Fruit fly (Drosophila melanogaster) whole organism, embryonic: ENCODE data around the gene pall.

Source experiments
- Bdp1 ChIP-seq: fragments of 200-800 bp; sonication (Bioruptor generic); optimal IDR thresholded peaks from 3 replicates; lab custom pipeline; 2016; ENCODE audit warnings: missing biosample characterization, missing genetic modification characterization
- CG10654 ChIP-seq: fragments of 200-800 bp; sonication (Bioruptor generic); optimal IDR thresholded peaks from 2 replicates; lab custom pipeline; 2016; ENCODE audit warnings: missing biosample characterization, missing genetic modification characterization
- CG12236 ChIP-seq: fragments of 200-800 bp; sonication (Bioruptor generic); optimal IDR thresholded peaks from 2 replicates; lab custom pipeline; 2016; ENCODE audit warnings: missing biosample characterization, missing genetic modification characterization
- CG13287 ChIP-seq: fragments of 200-800 bp; sonication (Bioruptor generic); IDR thresholded peaks from 2 replicates; pipeline ENCODE4 v1.3.6; 2022; ENCODE audit warnings: missing biosample characterization, missing genetic modification characterization; ENCODE audit not compliant: partially characterized antibody
- CG14014 ChIP-seq: fragments of 200-800 bp; sonication (Bioruptor generic); IDR thresholded peaks from 2 replicates; pipeline ENCODE4 v1.3.6; 2022; ENCODE audit warnings: missing biosample characterization, missing genetic modification characterization
- CG15011 ChIP-seq: fragments of 200-800 bp; sonication (Bioruptor generic); optimal IDR thresholded peaks from 3 replicates; lab custom pipeline; 2018; ENCODE audit warnings: missing biosample characterization, mild to moderate bottlenecking, missing genetic modification characterization
- CG15269 ChIP-seq: fragments of 200-800 bp; sonication (Bioruptor generic); optimal IDR thresholded peaks from 2 replicates; lab custom pipeline; 2018; ENCODE audit warnings: missing biosample characterization, mild to moderate bottlenecking, missing genetic modification characterization, moderate library complexity
- CG15696 ChIP-seq: fragments of 200-800 bp; sonication (Bioruptor generic); optimal IDR thresholded peaks from 2 replicates; lab custom pipeline; 2019; ENCODE audit warnings: missing biosample characterization, mild to moderate bottlenecking, missing genetic modification characterization, moderate library complexity
- CG1603 ChIP-seq: fragments of 200-800 bp; sonication (Bioruptor generic); optimal IDR thresholded peaks from 2 replicates; lab custom pipeline; 2019; ENCODE audit warnings: missing biosample characterization, mild to moderate bottlenecking, missing genetic modification characterization, moderate library complexity
- CG1647 ChIP-seq: fragments of 200-800 bp; sonication (Bioruptor generic); optimal IDR thresholded peaks from 3 replicates; lab custom pipeline; 2016; ENCODE audit warnings: missing biosample characterization, missing genetic modification characterization
- CG17186 ChIP-seq: fragments of 200-800 bp; sonication (Bioruptor generic); optimal IDR thresholded peaks from 3 replicates; lab custom pipeline; 2017; ENCODE audit warnings: missing biosample characterization, missing genetic modification reagents, missing genetic modification characterization
- CG18011 ChIP-seq: fragments of 200-800 bp; sonication (Bioruptor generic); optimal IDR thresholded peaks from 2 replicates; lab custom pipeline; 2017; ENCODE audit warnings: missing biosample characterization, missing genetic modification characterization, mild to moderate bottlenecking, moderate library complexity, missing genotype
- CG33213 ChIP-seq: fragments of 200-800 bp; sonication (Bioruptor generic); optimal IDR thresholded peaks from 3 replicates; lab custom pipeline; 2016; ENCODE audit warnings: missing biosample characterization, missing genetic modification characterization
- CG4328 ChIP-seq: fragments of 200-800 bp; sonication (Bioruptor generic); optimal IDR thresholded peaks from 3 replicates; lab custom pipeline; 2017; ENCODE audit warnings: missing biosample characterization, missing genetic modification reagents, missing genetic modification characterization
- CG4424 ChIP-seq: fragments of 200-800 bp; sonication (Bioruptor generic); optimal IDR thresholded peaks from 3 replicates; lab custom pipeline; 2016; ENCODE audit warnings: missing biosample characterization, missing genetic modification characterization
- CG6765 ChIP-seq: fragments of 200-800 bp; sonication (Bioruptor generic); optimal IDR thresholded peaks from 3 replicates; lab custom pipeline; 2017; ENCODE audit warnings: missing biosample characterization, mild to moderate bottlenecking, missing genetic modification characterization
- CG7745 ChIP-seq: fragments of 200-800 bp; sonication (Bioruptor generic); optimal IDR thresholded peaks from 2 replicates; lab custom pipeline; 2018; ENCODE audit warnings: missing biosample characterization, mild to moderate bottlenecking, missing genetic modification characterization, moderate library complexity
- CG7963 ChIP-seq: fragments of 200-800 bp; sonication (Bioruptor generic); IDR thresholded peaks from 3 replicates; pipeline ENCODE4 v1.3.6; 2022; ENCODE audit warnings: missing biosample characterization, missing genetic modification characterization; ENCODE audit not compliant: partially characterized antibody
- CG7987 ChIP-seq: fragments of 200-800 bp; sonication (Bioruptor generic); optimal IDR thresholded peaks from 2 replicates; lab custom pipeline; 2018; ENCODE audit warnings: missing biosample characterization, mild to moderate bottlenecking, missing genetic modification characterization, moderate library complexity
- CG8290 ChIP-seq, 3 experiments: fragments of 200-800 bp; sonication (Bioruptor generic); optimal IDR thresholded peaks; 2 replicates each; lab custom pipeline; 2016 to 2019; ENCODE audit warnings: missing biosample characterization in 3 of 3, missing genetic modification characterization in 3 of 3, mild to moderate bottlenecking in 2 of 3, moderate library complexity in 1 of 3
- CG9609 ChIP-seq: fragments of 200-800 bp; sonication (Bioruptor generic); optimal IDR thresholded peaks from 3 replicates; lab custom pipeline; 2016; ENCODE audit warnings: missing biosample characterization, missing genetic modification characterization
- CG9932 ChIP-seq: fragments of 200-800 bp; sonication (Bioruptor generic); IDR thresholded peaks from 2 replicates; pipeline ENCODE4 v1.3.6; 2022; ENCODE audit warnings: missing biosample characterization, missing genetic modification characterization
- CTCF ChIP-seq: fragments of 200-800 bp; sonication (Bioruptor generic); optimal IDR thresholded peaks from 2 replicates; lab custom pipeline; 2017; ENCODE audit warnings: missing biosample characterization, mild to moderate bottlenecking, missing genetic modification characterization, moderate library complexity
- Fer1 ChIP-seq: fragments of 200-800 bp; sonication (Bioruptor generic); optimal IDR thresholded peaks from 2 replicates; lab custom pipeline; 2017; ENCODE audit warnings: missing biosample characterization, mild to moderate bottlenecking, missing genetic modification characterization
- H2.0 ChIP-seq: fragments of 200-800 bp; sonication (Bioruptor generic); IDR thresholded peaks from 2 replicates; pipeline ENCODE4 v1.3.6; 2022; ENCODE audit warnings: missing biosample characterization, missing genetic modification characterization
- Med ChIP-seq: fragments of 200-800 bp; sonication (Bioruptor generic); peaks from one replicate; lab custom pipeline; 2016; ENCODE audit warnings: missing biosample characterization, missing genetic modification characterization, mild to moderate bottlenecking, inconsistent platforms, moderate library complexity
- Rfx ChIP-seq: fragments of 200-800 bp; sonication (Bioruptor generic); IDR thresholded peaks from 2 replicates; pipeline ENCODE4 v1.3.6; 2022; ENCODE audit warnings: missing biosample characterization, missing genetic modification characterization
- aop ChIP-seq: fragments of 200-800 bp; sonication (Bioruptor generic); IDR thresholded peaks from 2 replicates; pipeline ENCODE4 v1.3.6; 2022; ENCODE audit warnings: missing biosample characterization, missing genetic modification characterization
- caup ChIP-seq: fragments of 200-800 bp; sonication (Bioruptor generic); optimal IDR thresholded peaks from 3 replicates; lab custom pipeline; 2017; ENCODE audit warnings: missing biosample characterization, mild to moderate bottlenecking, missing genetic modification characterization, moderate library complexity; ENCODE audit not compliant: severe bottlenecking
- chinmo ChIP-seq: fragments of 200-800 bp; sonication (Bioruptor generic); IDR thresholded peaks from 4 replicates; pipeline ENCODE4 v1.3.6; 2022; ENCODE audit warnings: missing biosample characterization, missing genetic modification characterization; ENCODE audit not compliant: partially characterized antibody
- ci ChIP-seq: fragments of 200-800 bp; sonication (Bioruptor generic); IDR thresholded peaks from 3 replicates; pipeline ENCODE4 v1.3.6; 2022; ENCODE audit warnings: missing biosample characterization, missing genetic modification characterization
- crp ChIP-seq, 2 experiments: fragments of 200-800 bp; sonication (Bioruptor generic); optimal IDR thresholded peaks; 2 replicates in 1 of 2; 3 replicates in 1 of 2; lab custom pipeline; 2017; ENCODE audit warnings: missing biosample characterization in 2 of 2, missing genetic modification characterization in 2 of 2, mild to moderate bottlenecking in 1 of 2, moderate library complexity in 1 of 2
- dmrt99B ChIP-seq: fragments of 200-800 bp; sonication (Bioruptor generic); optimal IDR thresholded peaks from 2 replicates; lab custom pipeline; 2018; ENCODE audit warnings: missing biosample characterization, mild to moderate bottlenecking, missing genetic modification characterization, moderate library complexity
- ems ChIP-seq: fragments of 200-800 bp; sonication (Bioruptor generic); optimal IDR thresholded peaks from 3 replicates; lab custom pipeline; 2016; ENCODE audit warnings: missing biosample characterization, missing genetic modification characterization
- en ChIP-seq: fragments of 200-800 bp; sonication (Bioruptor generic); optimal IDR thresholded peaks from 2 replicates; lab custom pipeline; 2016; ENCODE audit warnings: missing biosample characterization, missing genetic modification characterization
- esg ChIP-seq: fragments of 200-800 bp; sonication (Bioruptor generic); conservative IDR thresholded peaks from 2 replicates; pipeline ENCODE4 v1.3.6; 2022; ENCODE audit warnings: missing biosample characterization, missing genetic modification characterization
- hb ChIP-seq: fragments of 200-800 bp; sonication (Bioruptor generic); IDR thresholded peaks from 3 replicates; pipeline ENCODE4 v1.3.6; 2022; ENCODE audit warnings: missing biosample characterization, missing genetic modification characterization; ENCODE audit not compliant: partially characterized antibody
- kah ChIP-seq: fragments of 200-800 bp; sonication (Bioruptor generic); optimal IDR thresholded peaks from 2 replicates; lab custom pipeline; 2018; ENCODE audit warnings: missing biosample characterization, mild to moderate bottlenecking, missing genetic modification characterization
- lab ChIP-seq: fragments of 200-800 bp; sonication (Bioruptor generic); optimal IDR thresholded peaks from 3 replicates; lab custom pipeline; 2017; ENCODE audit warnings: missing biosample characterization, missing genetic modification characterization, mild to moderate bottlenecking, moderate library complexity, missing genetic modification reagents
- lbe ChIP-seq: fragments of 200-800 bp; sonication (Bioruptor generic); optimal IDR thresholded peaks from 2 replicates; lab custom pipeline; 2016; ENCODE audit warnings: missing biosample characterization, mild to moderate bottlenecking, missing genetic modification characterization
- lola ChIP-seq, 3 experiments: fragments of >200 bp in 2 of 3; fragments of 200-800 bp in 1 of 3; sonication (Bioruptor generic) in 1 of 3; optimal IDR thresholded peaks; 2 replicates each; lab custom pipeline; 2017 to 2019; ENCODE audit warnings: missing biosample characterization in 3 of 3, missing genetic modification characterization in 3 of 3, mild to moderate bottlenecking in 1 of 3, moderate library complexity in 1 of 3
- nau ChIP-seq: fragments of 200-800 bp; sonication (Bioruptor generic); optimal IDR thresholded peaks from 3 replicates; lab custom pipeline; 2017; ENCODE audit warnings: missing biosample characterization, mild to moderate bottlenecking, missing genetic modification characterization, missing genetic modification reagents
- odd ChIP-seq: fragments of 200-800 bp; sonication (Bioruptor generic); optimal IDR thresholded peaks from 2 replicates; lab custom pipeline; 2017; ENCODE audit warnings: missing biosample characterization, mild to moderate bottlenecking, missing genetic modification characterization
- pita ChIP-seq: fragments of 200-800 bp; sonication (Bioruptor generic); optimal IDR thresholded peaks from 2 replicates; lab custom pipeline; 2017; ENCODE audit warnings: missing biosample characterization, mild to moderate bottlenecking, missing genetic modification characterization
- pum ChIP-seq: fragments of 200-800 bp; sonication (Bioruptor generic); optimal IDR thresholded peaks from 2 replicates; lab custom pipeline; 2016; ENCODE audit warnings: missing biosample characterization, missing genetic modification characterization
- run ChIP-seq: fragments of 200-800 bp; sonication (Bioruptor generic); optimal IDR thresholded peaks from 3 replicates; lab custom pipeline; 2018; ENCODE audit warnings: missing biosample characterization, mild to moderate bottlenecking, missing genetic modification characterization
- slbo ChIP-seq: fragments of 200-800 bp; sonication (Bioruptor generic); IDR thresholded peaks from 2 replicates; pipeline ENCODE4 v1.3.6; 2022; ENCODE audit warnings: missing biosample characterization, missing genetic modification characterization
- sqz ChIP-seq: fragments of 200-800 bp; sonication (Bioruptor generic); optimal IDR thresholded peaks from 3 replicates; lab custom pipeline; 2018; ENCODE audit warnings: missing biosample characterization, mild to moderate bottlenecking, missing genetic modification characterization
- zfh1 ChIP-seq: fragments of 200-800 bp; sonication (Bioruptor generic); IDR thresholded peaks from 3 replicates; pipeline ENCODE4 v1.3.6; 2022; ENCODE audit warnings: missing biosample characterization, missing genetic modification characterization

pall gene

dm6 chr3L:9446731-9447238 lies 40.8 kb downstream of the pall start, which contains the start of gene CG3529 (continued):
- no peak for TF ChIP-seq hb (GFP tag; lab: Robert Waterston, UW)
- TF ChIP-seq CG1603 (tag; lab: Kevin White, UChicago), result peak; percentile 57
- TF ChIP-seq lola (GFP tag; optimal IDR thresholded peaks at IDR 0.05; lab: Kevin White, UChicago), result peak in 1 of 3 experiments; percentile 1
- TF ChIP-seq CG12236 (GFP tag; lab: Kevin White, UChicago), result peak; percentile 10
- TF ChIP-seq slbo (GFP tag; lab: Robert Waterston, UW), result 0 out of 2 replicates have a peak, but pooled peaks have one; percentile 31
- TF ChIP-seq CG6765, result peak; percentile 28
- peak; percentile 18 for TF ChIP-seq odd (GFP tag; lab: Kevin White, UChicago)
- no peak for TF ChIP-seq en
- peak; percentile 29 for TF ChIP-seq lbe (GFP tag; lab: Kevin White, UChicago)
- TF ChIP-seq CG7963 (GFP tag; lab: Robert Waterston, UW), result no peak
- peak; percentile 6 for TF ChIP-seq CG17186
- peak; percentile 29; the same call in 1 of the 2 replicates for TF ChIP-seq CG13287 (GFP tag; lab: Robert Waterston, UW)
- peak; percentile 68; the same call in 2 of the 4 replicates for TF ChIP-seq chinmo (GFP tag; lab: Robert Waterston, UW)
- no peak for TF ChIP-seq run (tag; lab: Kevin White, UChicago)
- TF ChIP-seq crp (GFP tag; optimal IDR thresholded peaks at IDR 0.05; lab: Kevin White, UChicago), result peak in 1 of 2 experiments; percentile 2
- peak; percentile 82 for TF ChIP-seq sqz
- peak; percentile 44 for TF ChIP-seq kah (GFP tag; lab: Kevin White, UChicago)
- TF ChIP-seq caup, result peak; percentile 53
- TF ChIP-seq nau, result peak; percentile 7
- TF ChIP-seq ci (GFP tag; lab: Robert Waterston, UW), result peak; percentile 54; the same call in 1 of the 3 replicates
- no peak for TF ChIP-seq CG7745
- TF ChIP-seq CG10654 (GFP tag; lab: Kevin White, UChicago), result no peak
- peak; percentile 56 for TF ChIP-seq CG4328
- peak; percentile 23 for TF ChIP-seq lab (GFP tag; lab: Kevin White, UChicago)
- peak; percentile 4 for TF ChIP-seq CG7987 (GFP tag; lab: Kevin White, UChicago)
- TF ChIP-seq CG1647 (GFP tag; lab: Kevin White, UChicago), result peak; percentile 35
- TF ChIP-seq Fer1 (GFP tag; lab: Kevin White, UChicago), result peak; percentile 62
- peak; percentile 19 for TF ChIP-seq Bdp1 (GFP tag; lab: Kevin White, UChicago)
- TF ChIP-seq zfh1 (GFP tag; lab: Robert Waterston, UW), result no peak
- no peak for TF ChIP-seq CG15011 (GFP tag; lab: Kevin White, UChicago)
- TF ChIP-seq CG33213 (GFP tag; lab: Kevin White, UChicago), result peak; percentile 42
- peak; percentile 16 for TF ChIP-seq CG4424
- peak; percentile 20 for TF ChIP-seq CG15696 (tag; lab: Kevin White, UChicago)
- TF ChIP-seq CG15269, result peak; percentile 1

- TF ChIP-seq CTCF (GFP tag; lab: Kevin White, UChicago) (peak; percentile 1), CG14014 (0 out of 2 replicates have a peak, but pooled peaks have one; percentile 6), aop (GFP tag; lab: Robert Waterston, UW) (no peak), H2.0 (GFP tag; lab: Robert Waterston, UW) (peak; percentile 19; the same call in 1 of the 2 replicates), Rfx (GFP tag; lab: Robert Waterston, UW) (0 out of 2 replicates have a peak, but pooled peaks have one; percentile 4), pum (GFP tag; lab: Kevin White, UChicago) (no peak), ems (GFP tag; lab: Kevin White, UChicago) (peak; percentile 6), dmrt99B (tag; lab: Kevin White, UChicago) (no peak), Med (GFP tag; lab: Kevin White, UChicago) (peak; percentile 43), CG8290 (GFP tag; optimal IDR thresholded peaks at IDR 0.05; lab: Kevin White, UChicago) (no peak), CG8290 (tag; optimal IDR thresholded peaks at IDR 0.05; lab: Kevin White, UChicago) (peak in 1 of 2 experiments; percentile 43), CG9932 (GFP tag; lab: Robert Waterston, UW) (peak; percentile 47), CG9609 (GFP tag; lab: Kevin White, UChicago) (no peak), esg (GFP tag; lab: Robert Waterston, UW) (peak; percentile 11; the same call in 1 of the 2 replicates), CG18011 (GFP tag; lab: Kevin White, UChicago) (peak; percentile 13), pita (GFP tag; lab: Kevin White, UChicago) (peak; percentile 20)
These were observed 44.8 kb downstream of the pall start, which contains the start of gene Srg3 for dm6 chr3L:9442625-9443282. TSS of gene Srg3 (plus strand) at chr3L:9443232.
